Worm (Caenorhabditis elegans) whole organism, late embryonic: ENCODE data around the gene inpp-1.

Experiments used
- gmeb-2 ChIP-seq: sonication (generic microtip); optimal IDR thresholded peaks from 2 replicates; lab custom pipeline; 2016; ENCODE audit warnings: missing genetic modification characterization, inconsistent platforms, missing compliant biosample characterization
- pat-9 ChIP-seq: fragments of 200-800 bp; sonication (Bioruptor generic); optimal IDR thresholded peaks from 2 replicates; lab custom pipeline; 2018; ENCODE audit warnings: mild to moderate bottlenecking, missing genetic modification characterization, moderate library complexity, missing compliant biosample characterization
- sdc-2 ChIP-seq: sonication (generic microtip); optimal IDR thresholded peaks from 2 replicates; lab custom pipeline; 2016; ENCODE audit warnings: missing genotype, missing genetic modification characterization, missing compliant biosample characterization

- TF ChIP-seq sdc-2 (tag; lab: Kevin White, UChicago) (no peak), gmeb-2 (no peak), pat-9 (tag; lab: Kevin White, UChicago) (no peak)
Measured at ce11 chrIV:10744475-10744874, 29.2 kb downstream of the inpp-1 start, which contains the start of gene T25B9.3.
